Worm (Caenorhabditis elegans) whole organism, L1 larva: ENCODE data around the gene del-10.

Source experiments
- C04F5.9 ChIP-seq: sonication (generic microtip); optimal IDR thresholded peaks from 2 replicates; lab custom pipeline; 2016; ENCODE audit warnings: missing genetic modification characterization, missing compliant biosample characterization
- C34B4.2 ChIP-seq: sonication (generic microtip); optimal IDR thresholded peaks from 2 replicates; lab custom pipeline; 2017; ENCODE audit warnings: mild to moderate bottlenecking, missing genetic modification characterization, missing compliant biosample characterization
- F16B12.6 ChIP-seq: fragments of 150-350 bp; optimal IDR thresholded peaks from 2 replicates; lab custom pipeline; 2014; ENCODE audit warnings: missing biosample characterization, missing genetic modification characterization
- alr-1 ChIP-seq: fragments of 200-800 bp; sonication (Bioruptor generic); optimal IDR thresholded peaks from 2 replicates; lab custom pipeline; 2018; ENCODE audit warnings: borderline replicate concordance, mild to moderate bottlenecking, missing genetic modification characterization, missing compliant biosample characterization
- blmp-1 ChIP-seq: fragments of 150-350 bp; optimal IDR thresholded peaks from 2 replicates; lab custom pipeline; 2014; ENCODE audit warnings: missing biosample characterization, missing genetic modification characterization
- ceh-82 ChIP-seq, 3 experiments: fragments of 150-350 bp in 1 of 3; sonication (generic microtip) in 2 of 3; optimal IDR thresholded peaks; 2 replicates each; lab custom pipeline; 2014 to 2017; ENCODE audit warnings: missing biosample characterization in 3 of 3, missing genetic modification characterization in 3 of 3
- ceh-88 ChIP-seq: fragments of 200-800 bp; sonication (Bioruptor generic); IDR thresholded peaks from 2 replicates; pipeline ENCODE4 v1.3.6; 2022; ENCODE audit warnings: missing genetic modification characterization, missing compliant biosample characterization
- dpl-1 ChIP-seq, 3 experiments: fragments of 150-350 bp in 2 of 3; sonication (generic microtip) in 1 of 3; optimal IDR thresholded peaks; 2 replicates each; lab custom pipeline; 2014 to 2017; ENCODE audit warnings: missing biosample characterization in 3 of 3, missing genetic modification characterization in 3 of 3, missing genetic modification reagents in 3 of 3
- efl-1 ChIP-seq, 4 experiments: fragments of 150-350 bp; optimal IDR thresholded peaks in 3 of 4; peaks in 1 of 4; 1 replicate in 1 of 4; 2 replicates in 3 of 4; lab custom pipeline; 2014; ENCODE audit warnings: missing biosample characterization in 2 of 4, missing genetic modification characterization in 2 of 4, missing genetic modification reagents in 2 of 4
- efl-3 ChIP-seq: fragments of 200-800 bp; sonication (Bioruptor generic); optimal IDR thresholded peaks from 2 replicates; lab custom pipeline; 2018; ENCODE audit warnings: mild to moderate bottlenecking, missing genetic modification characterization, missing compliant biosample characterization
- elt-2 ChIP-seq: sonication (generic microtip); optimal IDR thresholded peaks from 2 replicates; lab custom pipeline; 2016; ENCODE audit warnings: missing genetic modification characterization, mild to moderate bottlenecking, inconsistent platforms, missing compliant biosample characterization, missing genetic modification reagents
- elt-3 ChIP-seq, 6 experiments: fragments of 150-350 bp in 1 of 6; sonication (generic microtip); optimal IDR thresholded peaks; 2 replicates each; lab custom pipeline; 2017 to 2018; ENCODE audit warnings: missing biosample characterization in 6 of 6, missing genetic modification characterization in 6 of 6, inconsistent platforms in 1 of 6
- fkh-4 ChIP-seq: sonication (generic microtip); optimal IDR thresholded peaks from 2 replicates; lab custom pipeline; 2016; ENCODE audit warnings: missing compliant biosample characterization, missing genetic modification characterization, borderline replicate concordance
- fkh-8 ChIP-seq: sonication (generic microtip); optimal IDR thresholded peaks from 2 replicates; lab custom pipeline; 2016; ENCODE audit warnings: mild to moderate bottlenecking, missing genetic modification characterization, missing compliant biosample characterization
- fos-1 ChIP-seq: fragments of 150-350 bp; optimal IDR thresholded peaks from 2 replicates; lab custom pipeline; 2014; ENCODE audit warnings: missing biosample characterization, missing genetic modification characterization
- grh-1 ChIP-seq: fragments of 200-800 bp; sonication (Bioruptor generic); IDR thresholded peaks from 2 replicates; pipeline ENCODE4 v1.3.6; 2022; ENCODE audit warnings: missing genetic modification reagents, missing genetic modification characterization, missing compliant biosample characterization
- hlh-17 ChIP-seq: fragments of 200-800 bp; sonication (Bioruptor generic); optimal IDR thresholded peaks from 2 replicates; lab custom pipeline; 2018; ENCODE audit warnings: missing genetic modification characterization, mild to moderate bottlenecking, missing compliant biosample characterization, moderate library complexity, borderline replicate concordance
- lin-13 ChIP-seq: fragments of 150-350 bp; optimal IDR thresholded peaks from 2 replicates; lab custom pipeline; 2014; ENCODE audit warnings: missing biosample characterization, missing genetic modification reagents, missing genetic modification characterization
- lin-14 ChIP-seq: fragments of 200-800 bp; sonication (Bioruptor generic); optimal IDR thresholded peaks from 2 replicates; lab custom pipeline; 2018; ENCODE audit warnings: mild to moderate bottlenecking, missing genetic modification characterization, moderate library complexity, missing compliant biosample characterization
- lin-35 ChIP-seq, 2 experiments: fragments of 150-350 bp; optimal IDR thresholded peaks; 2 replicates each; lab custom pipeline; 2014; ENCODE audit warnings: missing biosample characterization in 2 of 2, missing genetic modification characterization in 2 of 2, missing genetic modification reagents in 2 of 2
- lin-39 ChIP-seq: fragments of 150-350 bp; optimal IDR thresholded peaks from 2 replicates; lab custom pipeline; 2014; ENCODE audit warnings: missing biosample characterization, missing genetic modification reagents, missing genetic modification characterization
- lir-3 ChIP-seq: sonication (generic microtip); optimal IDR thresholded peaks from 2 replicates; lab custom pipeline; 2016; ENCODE audit warnings: mild to moderate bottlenecking, missing genetic modification characterization, moderate library complexity, missing compliant biosample characterization; ENCODE audit not compliant: poor library complexity
- lsy-2 ChIP-seq, 2 experiments: fragments of 150-350 bp; optimal IDR thresholded peaks; 2 replicates each; lab custom pipeline; 2014; ENCODE audit warnings: missing biosample characterization in 2 of 2, missing genetic modification characterization in 2 of 2
- mdl-1 ChIP-seq, 2 experiments: fragments of 150-350 bp; optimal IDR thresholded peaks; 2 replicates each; lab custom pipeline; 2014 to 2017; ENCODE audit warnings: missing biosample characterization in 2 of 2, missing genetic modification characterization in 2 of 2, inconsistent platforms in 1 of 2
- mef-2 ChIP-seq: fragments of 150-350 bp; optimal IDR thresholded peaks from 2 replicates; lab custom pipeline; 2014; ENCODE audit warnings: missing biosample characterization, missing genetic modification characterization
- mep-1 ChIP-seq: fragments of 150-350 bp; optimal IDR thresholded peaks from 2 replicates; lab custom pipeline; 2014; ENCODE audit warnings: missing biosample characterization, missing genetic modification characterization
- nhr-11 ChIP-seq: fragments of 150-350 bp; optimal IDR thresholded peaks from 2 replicates; lab custom pipeline; 2014; ENCODE audit warnings: missing biosample characterization, missing genetic modification characterization
- nhr-19 ChIP-seq: fragments of 200-800 bp; sonication (Bioruptor generic); conservative IDR thresholded peaks from 2 replicates; pipeline ENCODE4 v1.3.6; 2022; ENCODE audit warnings: missing genetic modification characterization, missing compliant biosample characterization
- nhr-20 ChIP-seq: sonication (generic microtip); optimal IDR thresholded peaks from 2 replicates; lab custom pipeline; 2016; ENCODE audit warnings: mild to moderate bottlenecking, missing genetic modification characterization, missing compliant biosample characterization
- nhr-71 ChIP-seq: sonication (generic microtip); optimal IDR thresholded peaks from 2 replicates; lab custom pipeline; 2016; ENCODE audit warnings: mild to moderate bottlenecking, missing genetic modification characterization, moderate library complexity, missing compliant biosample characterization
- nhr-84 ChIP-seq: sonication (generic microtip); optimal IDR thresholded peaks from 2 replicates; lab custom pipeline; 2017; ENCODE audit warnings: missing biosample characterization, missing genetic modification characterization
- nhr-85 ChIP-seq: sonication (generic microtip); peaks from one replicate; lab custom pipeline; 2016; ENCODE audit warnings: missing genetic modification characterization, inconsistent platforms, missing compliant biosample characterization
- pag-3 ChIP-seq: sonication (generic microtip); optimal IDR thresholded peaks from 2 replicates; lab custom pipeline; 2017; ENCODE audit warnings: missing genetic modification characterization, mild to moderate bottlenecking, missing compliant biosample characterization, antibody characterized with exemption, borderline replicate concordance; ENCODE audit not compliant: insufficient read depth
- pax-3 ChIP-seq: fragments of 200-800 bp; sonication (Bioruptor generic); optimal IDR thresholded peaks from 2 replicates; lab custom pipeline; 2018; ENCODE audit warnings: mild to moderate bottlenecking, missing genetic modification characterization, moderate library complexity, missing compliant biosample characterization
- skn-1 ChIP-seq: fragments of 150-350 bp; optimal IDR thresholded peaks from 2 replicates; lab custom pipeline; 2014; ENCODE audit warnings: missing biosample characterization, missing genetic modification characterization
- snu-23 ChIP-seq: sonication (generic microtip); optimal IDR thresholded peaks from 2 replicates; lab custom pipeline; 2016; ENCODE audit warnings: missing genetic modification characterization, missing compliant biosample characterization
- swsn-7 ChIP-seq: sonication (generic microtip); optimal IDR thresholded peaks from 2 replicates; lab custom pipeline; 2016; ENCODE audit warnings: missing genetic modification characterization, missing compliant biosample characterization
- tbx-2 ChIP-seq: sonication (generic microtip); optimal IDR thresholded peaks from 2 replicates; lab custom pipeline; 2016; ENCODE audit warnings: missing genetic modification characterization, missing compliant biosample characterization
- tlp-1 ChIP-seq: fragments of 150-350 bp; optimal IDR thresholded peaks from 2 replicates; lab custom pipeline; 2014; ENCODE audit warnings: missing biosample characterization, missing genetic modification characterization
- unc-30 ChIP-seq: sonication (generic microtip); optimal IDR thresholded peaks from 2 replicates; lab custom pipeline; 2017; ENCODE audit warnings: missing biosample characterization, missing genetic modification characterization
- vab-15 ChIP-seq: sonication (generic microtip); optimal IDR thresholded peaks from 2 replicates; lab custom pipeline; 2017; ENCODE audit warnings: missing genotype, mild to moderate bottlenecking, missing genetic modification characterization, missing compliant biosample characterization
- xbp-1 ChIP-seq: sonication (generic microtip); optimal IDR thresholded peaks from 2 replicates; lab custom pipeline; 2016; ENCODE audit warnings: missing genetic modification characterization, missing compliant biosample characterization
- ztf-11 ChIP-seq, 2 experiments: sonication (generic microtip); optimal IDR thresholded peaks; 2 replicates each; lab custom pipeline; 2016 to 2017; ENCODE audit warnings: missing genetic modification characterization in 2 of 2, missing biosample characterization in 1 of 2, missing compliant biosample characterization in 1 of 2
- ztf-4 ChIP-seq: fragments of 150-350 bp; optimal IDR thresholded peaks from 2 replicates; lab custom pipeline; 2014; ENCODE audit warnings: missing biosample characterization, missing genetic modification characterization

Gene del-10

DNA sequence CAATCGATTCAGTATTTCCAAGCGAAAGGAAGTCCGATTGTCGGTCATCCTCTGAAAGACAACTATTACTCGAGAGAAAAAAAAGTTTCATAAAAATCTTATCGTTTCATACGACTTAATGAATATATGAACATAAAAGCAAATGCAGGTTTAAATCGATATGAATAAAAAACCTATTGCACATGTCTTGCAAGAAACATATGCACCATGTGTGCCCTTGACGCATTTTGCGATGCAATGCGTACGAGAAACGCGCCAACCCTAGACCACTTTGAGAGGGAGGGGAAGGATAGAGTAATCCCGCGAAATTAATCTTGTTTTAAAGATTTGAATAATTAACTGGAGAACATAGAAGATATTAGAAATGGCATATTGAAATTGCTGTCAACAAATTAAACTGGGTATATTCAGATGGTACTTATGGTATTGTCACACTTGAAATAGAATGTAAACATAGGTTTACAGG is 28.6 kb downstream of the del-10 start, which contains the start of gene atg-16.2 (continued):
- peak; percentile 40 to 76 (median 61) for TF ChIP-seq dpl-1 (GFP tag; optimal IDR thresholded peaks at IDR 0.05; lab: Kevin White, UChicago)
- no peak for TF ChIP-seq alr-1 (tag; lab: Kevin White, UChicago)
- TF ChIP-seq pax-3 (tag; lab: Kevin White, UChicago), result no peak
- TF ChIP-seq mef-2 (tag; lab: Kevin White, UChicago), result no peak
- peak; percentile 31 for TF ChIP-seq xbp-1 (tag; lab: Kevin White, UChicago)

DNA sequence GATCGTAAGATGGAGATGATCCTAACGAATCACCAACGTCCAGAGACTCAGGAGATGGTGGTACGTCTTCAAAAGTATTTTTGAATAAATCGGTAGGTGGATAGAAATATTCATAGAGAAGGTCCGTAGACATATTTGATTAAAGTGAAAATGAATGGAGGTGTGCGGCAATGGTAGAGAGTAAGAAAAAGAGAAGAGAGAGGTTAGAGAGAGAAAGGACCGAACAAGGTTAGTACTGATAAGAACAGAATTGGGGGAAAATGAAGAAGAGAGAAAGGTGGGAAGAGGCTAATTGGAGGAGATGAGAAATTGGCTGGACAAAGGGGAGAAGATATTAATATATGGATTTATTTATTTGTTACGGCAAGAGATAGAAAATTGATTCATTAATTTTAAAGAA is 32.3 kb downstream of the del-10 start, which contains the start of gene nhr-22:
Gene nhr-22 (minus strand): TSS at position 137 of the 400 bp plus-strand sequence.
- TF ChIP-seq elt-3 (tag; optimal IDR thresholded peaks at IDR 0.05; lab: Kevin White, UChicago), result peak in 1 of 6 experiments; percentile 12
- TF ChIP-seq nhr-85 (tag; lab: Kevin White, UChicago), result peak; percentile 16
- no peak for TF ChIP-seq vab-15
- no peak for TF ChIP-seq mep-1 (tag; lab: Kevin White, UChicago)
- no peak for TF ChIP-seq efl-3 (GFP tag; lab: Kevin White, UChicago)
- no peak for TF ChIP-seq grh-1
- no peak for TF ChIP-seq lir-3 (tag; lab: Kevin White, UChicago)
- no peak for TF ChIP-seq fos-1 (tag; lab: Kevin White, UChicago)
- TF ChIP-seq blmp-1, result peak; percentile 78
- TF ChIP-seq lin-39, result no peak
- peak; percentile 29 for TF ChIP-seq lin-14
- no peak for TF ChIP-seq swsn-7 (tag; lab: Kevin White, UChicago)
- no peak for TF ChIP-seq fkh-4
- no peak for TF ChIP-seq fkh-8 (tag; lab: Kevin White, UChicago)
- no peak for TF ChIP-seq unc-30 (tag; lab: Kevin White, UChicago)
- no peak for TF ChIP-seq ztf-4 (tag; lab: Kevin White, UChicago)
- TF ChIP-seq, all 84 proteins: peak for 4

DNA sequence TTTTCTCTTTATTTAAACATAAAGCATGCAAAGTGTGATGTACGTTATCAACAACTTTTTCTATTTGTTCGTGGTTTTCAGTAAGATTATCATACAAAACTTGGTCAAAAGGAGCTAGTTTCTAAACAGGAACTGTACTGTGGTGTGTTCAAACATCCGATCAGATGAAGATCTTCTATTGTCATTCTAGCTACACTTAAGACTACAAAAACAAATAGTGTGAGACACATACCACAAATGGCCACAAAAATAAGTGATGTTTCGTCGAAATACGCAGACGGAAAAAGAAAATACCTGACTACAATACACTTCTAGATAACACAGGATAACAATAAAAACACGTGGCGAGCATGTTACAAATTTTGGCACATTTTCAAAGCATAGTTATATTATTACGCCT is 33.3 kb downstream of the del-10 start:
- TF ChIP-seq elt-2 (peak; percentile 45), lin-35 (GFP tag; optimal IDR thresholded peaks at IDR 0.05; lab: Kevin White, UChicago) (peak in 1 of 2 experiments; percentile 27), lin-14 (peak; percentile 48), alr-1 (tag; lab: Kevin White, UChicago) (no peak), nhr-71 (tag; lab: Kevin White, UChicago) (peak; percentile 20), snu-23 (GFP tag; lab: Kevin White, UChicago) (peak; percentile 17), pag-3 (no peak), nhr-20 (peak; percentile 75), efl-1 (optimal IDR thresholded peaks at IDR 0.05; lab: Kevin White, UChicago) (no peak), efl-1 (GFP tag; optimal IDR thresholded peaks at IDR 0.05 in 1 of 2; lab: Kevin White, UChicago) (peak in 1 of 2 experiments; percentile 83), nhr-85 (tag; lab: Kevin White, UChicago) (peak; percentile 65), nhr-84 (tag; lab: Kevin White, UChicago) (no peak)

DNA sequence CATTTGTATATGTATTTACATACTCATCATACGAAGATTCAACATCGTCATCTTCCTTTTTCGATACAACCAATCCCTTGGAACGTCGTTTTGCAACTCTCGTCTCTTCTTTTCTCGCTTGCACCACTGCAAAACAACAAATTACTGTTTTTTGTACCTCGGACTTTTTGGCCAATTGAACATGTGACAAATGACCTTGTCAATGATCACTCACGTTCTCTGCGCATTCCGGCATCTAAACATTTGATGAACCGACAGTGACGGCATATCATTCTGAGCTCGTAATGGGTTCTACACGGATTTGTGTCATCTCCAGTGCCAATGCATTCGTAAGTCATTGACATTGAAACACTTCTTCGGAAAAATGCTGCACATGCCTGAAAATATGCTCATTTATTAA is 33.7 kb downstream of the del-10 start:
- TF ChIP-seq mdl-1 (tag; optimal IDR thresholded peaks at IDR 0.05; lab: Kevin White, UChicago), result peak in 1 of 2 experiments; percentile 58
- TF ChIP-seq skn-1, result no peak
- peak; percentile 1 for TF ChIP-seq nhr-71 (tag; lab: Kevin White, UChicago)
- peak; percentile 54 for TF ChIP-seq blmp-1
- TF ChIP-seq nhr-11, result no peak
- TF ChIP-seq lsy-2 (tag; optimal IDR thresholded peaks at IDR 0.05; lab: Kevin White, UChicago), result peak in 1 of 2 experiments; percentile 2
- no peak for TF ChIP-seq fos-1 (tag; lab: Kevin White, UChicago)
- 0 out of 2 replicates have a peak, but pooled peaks have one; percentile 7 for TF ChIP-seq nhr-19 (GFP tag; lab: Robert Waterston, UW)
- no peak for TF ChIP-seq C04F5.9 (tag; lab: Kevin White, UChicago)
- TF ChIP-seq F16B12.6 (tag; lab: Kevin White, UChicago), result no peak
- TF ChIP-seq ztf-11 (tag; optimal IDR thresholded peaks at IDR 0.05; lab: Kevin White, UChicago), result no peak
- TF ChIP-seq ceh-82 (tag; optimal IDR thresholded peaks at IDR 0.05; lab: Kevin White, UChicago), result no peak
- no peak for TF ChIP-seq lin-13 (GFP tag; lab: Kevin White, UChicago)
- no peak for TF ChIP-seq C34B4.2
- peak; percentile 7 for TF ChIP-seq snu-23 (GFP tag; lab: Kevin White, UChicago)
- TF ChIP-seq ceh-88 (GFP tag; lab: Robert Waterston, UW), result no peak
- no peak for TF ChIP-seq fkh-4
- TF ChIP-seq tlp-1 (tag; lab: Kevin White, UChicago), result no peak
- peak; percentile 3 for TF ChIP-seq tbx-2 (tag; lab: Kevin White, UChicago)
- peak in 2 of 6 experiments; percentile 43 to 75 for TF ChIP-seq elt-3 (tag; optimal IDR thresholded peaks at IDR 0.05; lab: Kevin White, UChicago)
- no peak for TF ChIP-seq lir-3 (tag; lab: Kevin White, UChicago)
- TF ChIP-seq lin-35 (GFP tag; optimal IDR thresholded peaks at IDR 0.05; lab: Kevin White, UChicago), result peak in 1 of 2 experiments; percentile 33
- no peak for TF ChIP-seq hlh-17
- peak; percentile 38 for TF ChIP-seq lin-14
- 0 out of 2 replicates have a peak, but pooled peaks have one; percentile 6 for TF ChIP-seq grh-1
